Fruit fly (Drosophila melanogaster) S2 (cell line): ENCODE results near the gene CG13898.

Experiments
- CG8478 ChIP-seq: fragments of >200 bp; optimal IDR thresholded peaks from 2 replicates; lab custom pipeline; 2018
- CTCF ChIP-seq, 2 experiments: fragments of >200 bp; optimal IDR thresholded peaks; 2 replicates each; lab custom pipeline; 2018

CG13898 gene

dm6 chr3L:820332-820731 is 16.5 kb upstream of the CG13898 start:
- TF ChIP-seq CG8478 (no peak), CTCF (optimal IDR thresholded peaks at IDR 0.05; lab: Kevin White, UChicago) (no peak)

- TF ChIP-seq CG8478 (no peak), CTCF (optimal IDR thresholded peaks at IDR 0.05; lab: Kevin White, UChicago) (no peak)
Measured at dm6 chr3L:819297-819886, 15.5 kb upstream of the CG13898 start.

dm6 chr3L:818438-819138 is 14.7 kb upstream of the CG13898 start:
- TF ChIP-seq CTCF (optimal IDR thresholded peaks at IDR 0.05; lab: Kevin White, UChicago), result no peak
- no peak for TF ChIP-seq CG8478

dm6 chr3L:817708-818107 is 13.9 kb upstream of the CG13898 start:
- TF ChIP-seq CG8478, result no peak
- TF ChIP-seq CTCF (optimal IDR thresholded peaks at IDR 0.05; lab: Kevin White, UChicago), result no peak

- TF ChIP-seq CG8478 (no peak), CTCF (optimal IDR thresholded peaks at IDR 0.05; lab: Kevin White, UChicago) (no peak)
Measured at dm6 chr3L:815234-816200, 11.7 kb upstream of the CG13898 start.

- TF ChIP-seq CG8478, result no peak
- no peak for TF ChIP-seq CTCF (optimal IDR thresholded peaks at IDR 0.05; lab: Kevin White, UChicago)
Measured at dm6 chr3L:813911-814310, 10.1 kb upstream of the CG13898 start.

- TF ChIP-seq CTCF (optimal IDR thresholded peaks at IDR 0.05; lab: Kevin White, UChicago) (no peak), CG8478 (no peak)
Measured at dm6 chr3L:813229-813837, 9.5 kb upstream of the CG13898 start.

- TF ChIP-seq CTCF (optimal IDR thresholded peaks at IDR 0.05; lab: Kevin White, UChicago) (no peak), CG8478 (no peak)
Measured at dm6 chr3L:811816-812215, 8.0 kb upstream of the CG13898 start.

dm6 chr3L:810038-810644 is 6.3 kb upstream of the CG13898 start:
- no peak for TF ChIP-seq CTCF (optimal IDR thresholded peaks at IDR 0.05; lab: Kevin White, UChicago)
- no peak for TF ChIP-seq CG8478

dm6 chr3L:809538-809805 is 5.6 kb upstream of the CG13898 start:
- no peak for TF ChIP-seq CG8478
- no peak for TF ChIP-seq CTCF (optimal IDR thresholded peaks at IDR 0.05; lab: Kevin White, UChicago)

- TF ChIP-seq CG8478 (no peak), CTCF (optimal IDR thresholded peaks at IDR 0.05; lab: Kevin White, UChicago) (no peak)
Measured at dm6 chr3L:808725-809537, 5.1 kb upstream of the CG13898 start.

- TF ChIP-seq CTCF (optimal IDR thresholded peaks at IDR 0.05; lab: Kevin White, UChicago), result no peak
Measured at dm6 chr3L:807456-807855, 3.6 kb upstream of the CG13898 start.

dm6 chr3L:805642-806218 is 1.9 kb upstream of the CG13898 start:
- TF ChIP-seq CTCF (optimal IDR thresholded peaks at IDR 0.05; lab: Kevin White, UChicago) (no peak), CG8478 (no peak)
